Fruit fly (Drosophila melanogaster): Measurements from ENCODE around the gene CG7655.

Gene CG7655

DNA sequence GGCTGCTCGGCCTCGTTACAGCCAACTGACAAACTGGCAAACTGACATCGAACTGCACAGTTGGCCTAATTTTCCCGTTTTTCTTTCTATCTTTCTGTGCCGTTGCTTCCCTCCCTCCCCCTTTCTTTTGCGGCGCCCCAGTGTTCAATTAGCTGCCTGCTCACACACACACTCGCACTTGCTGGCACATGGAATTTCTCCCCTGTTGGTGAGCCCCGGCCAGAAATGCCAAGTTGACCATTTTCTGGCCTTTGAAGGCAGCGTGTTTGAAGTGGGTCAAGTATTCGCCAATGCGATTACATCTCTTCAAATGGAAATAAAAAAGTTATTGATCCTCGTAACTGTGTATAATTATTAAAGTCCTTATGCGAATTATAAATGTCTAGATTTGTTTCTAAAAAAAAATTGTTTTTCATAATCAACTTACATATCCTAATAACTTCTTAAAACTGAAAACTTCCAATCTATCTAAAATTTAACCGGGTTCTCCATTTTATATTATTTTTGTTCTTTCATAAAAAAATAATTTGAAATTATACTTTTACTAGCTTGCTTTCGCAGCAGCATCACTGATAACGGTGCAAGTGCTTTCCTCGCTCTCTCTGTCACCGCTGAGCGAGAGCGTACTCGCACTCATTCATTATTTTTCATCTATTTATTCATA is 1.7 kb upstream of the CG7655 start (continued):
- TF ChIP-seq zen2 (GFP tag; IDR thresholded peaks at IDR 0.05; ENCODE audit: partially characterized antibody) (no peak), Aef1 (GFP tag; IDR thresholded peaks at IDR 0.05) (no peak), CG12769 (tag; optimal IDR thresholded peaks at IDR 0.05) (peak; percentile 68), crol (GFP tag; IDR thresholded peaks at IDR 0.05) (peak; percentile 66), stc (GFP tag; IDR thresholded peaks at IDR 0.05) (no peak), CG10543 (GFP tag; optimal IDR thresholded peaks at IDR 0.05) (no peak), Rx (GFP tag; IDR thresholded peaks at IDR 0.05) (no peak), ttk (GFP tag; IDR thresholded peaks at IDR 0.05) (no peak; the same call in 1 of the 2 replicates), CG12391 (tag; optimal IDR thresholded peaks at IDR 0.05) (peak; percentile 73), D19B (GFP tag; optimal IDR thresholded peaks at IDR 0.05) (no peak), CG2120 (GFP tag; optimal IDR thresholded peaks at IDR 0.05) (peak; percentile 36), tio (GFP tag; optimal IDR thresholded peaks at IDR 0.05) (no peak), pzg (GFP tag; optimal IDR thresholded peaks at IDR 0.05) (no peak), Doc2 (GFP tag; IDR thresholded peaks at IDR 0.05) (no peak), Bgb (GFP tag; IDR thresholded peaks at IDR 0.05; ENCODE audit: partially characterized antibody) (no peak), Dp (GFP tag; optimal IDR thresholded peaks at IDR 0.05) (no peak), vvl (GFP tag; IDR thresholded peaks at IDR 0.05) (no peak), cg (GFP tag; optimal IDR thresholded peaks at IDR 0.05) (peak; percentile 74)

DNA sequence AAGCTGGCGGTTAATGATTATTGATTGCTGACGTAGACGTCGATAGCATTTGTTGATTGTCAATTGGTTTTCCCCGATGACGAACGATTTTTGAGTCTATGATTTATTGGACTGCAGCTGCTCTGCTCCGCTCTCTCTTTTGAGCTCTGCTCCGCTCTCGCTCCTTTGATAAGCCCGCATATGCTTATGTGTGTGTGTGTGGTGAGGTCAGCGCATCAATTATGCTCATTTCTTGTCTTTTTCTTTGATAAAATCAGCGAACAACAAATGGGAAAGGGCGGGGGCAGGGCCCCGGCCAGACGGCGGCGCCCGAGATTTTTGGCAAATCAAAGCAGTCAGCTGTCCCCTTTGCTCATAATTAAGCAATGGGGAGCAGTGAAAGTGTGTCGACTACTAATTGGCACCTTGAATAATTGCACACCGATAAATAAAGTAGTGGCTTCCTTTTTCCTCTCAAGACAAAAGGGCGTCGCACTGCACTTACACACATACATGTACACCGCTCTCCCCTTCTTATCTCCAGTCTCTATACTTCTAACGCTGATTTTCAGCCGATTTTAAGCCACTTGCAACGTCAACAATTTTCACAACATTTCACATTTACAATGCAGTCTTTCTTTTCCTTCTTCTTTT is 742 bp upstream of the CG7655 start:
- TF ChIP-seq grau (tag; optimal IDR thresholded peaks at IDR 0.05): no peak
- TF ChIP-seq CG10565 (GFP tag; optimal IDR thresholded peaks at IDR 0.05): no peak
- TF ChIP-seq grn (GFP tag; optimal IDR thresholded peaks at IDR 0.05): peak; percentile 36
- TF ChIP-seq mld (GFP tag; IDR thresholded peaks at IDR 0.05; ENCODE audit: partially characterized antibody): no peak
- peak; percentile 9 for TF ChIP-seq lov (optimal IDR thresholded peaks at IDR 0.05)
- TF ChIP-seq lov (GFP tag; IDR thresholded peaks at IDR 0.05): no peak
- TF ChIP-seq CG15479 (GFP tag; optimal IDR thresholded peaks at IDR 0.05): peak; percentile 36
- TF ChIP-seq CG12071 (GFP tag; optimal IDR thresholded peaks at IDR 0.05): no peak
- no peak for TF ChIP-seq CG1832 (GFP tag; optimal IDR thresholded peaks at IDR 0.05)
- TF ChIP-seq CG31365 (tag; optimal IDR thresholded peaks at IDR 0.05): no peak
- peak in 1 of 2 experiments; percentile 66 for TF ChIP-seq Hr78 (GFP tag; optimal IDR thresholded peaks at IDR 0.05)
- peak; percentile 42 for TF ChIP-seq gcm (GFP tag; optimal IDR thresholded peaks at IDR 0.05)
- no peak for TF ChIP-seq amos (GFP tag; IDR thresholded peaks at IDR 0.05; ENCODE audit: partially characterized antibody)
- no peak for TF ChIP-seq Blimp-1 (GFP tag; optimal IDR thresholded peaks at IDR 0.05)
- no peak for TF ChIP-seq CG10147 (GFP tag; optimal IDR thresholded peaks at IDR 0.05)
- TF ChIP-seq Ssrp (tag; optimal IDR thresholded peaks at IDR 0.05): peak; percentile 8
- TF ChIP-seq TFAM (GFP tag; optimal IDR thresholded peaks at IDR 0.05): no peak
- no peak for TF ChIP-seq Mrtf (GFP tag; IDR thresholded peaks at IDR 0.05)
- peak; percentile 84 for TF ChIP-seq Neu2 (GFP tag; optimal IDR thresholded peaks at IDR 0.05; ENCODE audit: borderline replicate concordance)
- no peak for TF ChIP-seq CG3065 (GFP tag; optimal IDR thresholded peaks at IDR 0.05)
- no peak for TF ChIP-seq gt (GFP tag; IDR thresholded peaks at IDR 0.05)
- no peak for TF ChIP-seq sima (GFP tag; optimal IDR thresholded peaks at IDR 0.05)
- no peak for TF ChIP-seq chinmo (GFP tag; IDR thresholded peaks at IDR 0.05; ENCODE audit: partially characterized antibody)
- no peak for TF ChIP-seq Pdp1 (GFP tag; optimal IDR thresholded peaks at IDR 0.05)
- no peak for TF ChIP-seq CG7839 (tag; optimal IDR thresholded peaks at IDR 0.05)
- no peak for TF ChIP-seq fd96Cb (tag; optimal IDR thresholded peaks at IDR 0.05)
- peak; percentile 4 for TF ChIP-seq CG5180 (GFP tag; optimal IDR thresholded peaks at IDR 0.05)
- TF ChIP-seq tio (GFP tag; optimal IDR thresholded peaks at IDR 0.05): no peak
- no peak for TF ChIP-seq CG9437 (GFP tag; optimal IDR thresholded peaks at IDR 0.05)
- TF ChIP-seq psq (GFP tag; optimal IDR thresholded peaks at IDR 0.05): no peak
- no peak for TF ChIP-seq Meics (GFP tag; optimal IDR thresholded peaks at IDR 0.05)
